Worm (Caenorhabditis elegans) whole organism, L4 larva: ENCODE data around the gene srx-121.

Experiments
- ama-1 ChIP-seq: fragments of 150-350 bp; optimal IDR thresholded peaks from 2 replicates; lab custom pipeline; 2014; ENCODE audit warnings: inconsistent platforms, mixed read lengths
- egl-27 ChIP-seq: sonication (generic microtip); optimal IDR thresholded peaks from 3 replicates; lab custom pipeline; 2017; ENCODE audit warnings: missing biosample characterization, missing genetic modification reagents, missing genetic modification characterization
- unc-62 ChIP-seq, 3 experiments: fragments of 150-350 bp in 1 of 3; sonication (generic microtip); optimal IDR thresholded peaks in 2 of 3; peaks in 1 of 3; 1 replicate in 1 of 3; 2 replicates in 2 of 3; lab custom pipeline; 2014 to 2017; ENCODE audit warnings: missing biosample characterization in 3 of 3, missing genetic modification characterization in 3 of 3, missing genetic modification reagents in 3 of 3, missing genotype in 1 of 3

DNA sequence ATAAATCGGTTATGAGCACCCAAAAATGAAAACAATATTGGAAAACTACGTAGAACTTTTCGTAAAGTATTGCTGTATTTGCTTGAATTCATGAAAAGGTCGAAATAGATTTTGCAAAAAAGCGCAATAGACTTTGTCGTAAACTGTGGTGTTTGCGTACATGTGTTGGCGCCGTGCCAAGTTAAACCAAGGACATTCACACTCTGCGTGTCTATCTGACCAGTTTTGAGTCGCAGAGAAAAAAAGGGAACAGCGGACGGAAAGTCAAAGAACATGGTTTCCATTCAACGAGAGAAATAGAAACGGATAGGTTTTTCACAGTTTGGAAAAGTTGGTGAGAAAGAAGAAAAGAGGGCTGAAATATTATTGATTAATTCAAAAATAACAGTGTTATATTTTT lies 18.4 kb upstream of the srx-121 start:
- TF ChIP-seq unc-62 (GFP tag; optimal IDR thresholded peaks at IDR 0.05 in 1 of 2; lab: Kevin White, UChicago) = peak in 1 of 2 experiments; percentile 67
- no peak for TF ChIP-seq unc-62 (tag; optimal IDR thresholded peaks at IDR 0.05; lab: Kevin White, UChicago)
- TF ChIP-seq egl-27 = no peak
- no peak for TF ChIP-seq ama-1
